Worm (Caenorhabditis elegans) whole organism, L2 larva: ENCODE data around the gene F36H9.7.

Experiments used
- mab-5 ChIP-seq: fragments of 150-350 bp; optimal IDR thresholded peaks from 2 replicates; lab custom pipeline; 2014; ENCODE audit warnings: missing biosample characterization, missing genetic modification characterization
- mdl-1 ChIP-seq, 2 experiments: fragments of 150-350 bp in 1 of 2; sonication (generic microtip) in 1 of 2; optimal IDR thresholded peaks; 2 replicates each; lab custom pipeline; 2017; ENCODE audit warnings: missing biosample characterization in 2 of 2, missing genetic modification characterization in 2 of 2
- nhr-77 ChIP-seq: fragments of 150-350 bp; optimal IDR thresholded peaks from 2 replicates; lab custom pipeline; 2014; ENCODE audit warnings: missing biosample characterization, missing genetic modification characterization
- sem-4 ChIP-seq: fragments of 150-350 bp; optimal IDR thresholded peaks from 2 replicates; lab custom pipeline; 2014; ENCODE audit warnings: missing biosample characterization, missing genetic modification reagents, missing genetic modification characterization
- skn-1 ChIP-seq: sonication (generic microtip); optimal IDR thresholded peaks from 2 replicates; lab custom pipeline; 2017; ENCODE audit warnings: missing biosample characterization, missing genetic modification characterization

ce11 chrV:1820749-1821148 lies 46.0 kb upstream of the F36H9.7 start:
- TF ChIP-seq sem-4 (tag; lab: Kevin White, UChicago): no peak
- TF ChIP-seq mdl-1 (tag; optimal IDR thresholded peaks at IDR 0.05; lab: Kevin White, UChicago): no peak
- no peak for TF ChIP-seq nhr-77
- no peak for TF ChIP-seq mab-5 (tag; lab: Kevin White, UChicago)
- TF ChIP-seq skn-1 (tag; lab: Kevin White, UChicago): no peak
